Worm (Caenorhabditis elegans): ENCODE measurements around the gene sri-36.
"Not testable (repeated sequence)": the region's sequence is repeated elsewhere in the genome, so short reads cannot be mapped to it uniquely, and the experiment has no call there.

sri-36 gene

DNA sequence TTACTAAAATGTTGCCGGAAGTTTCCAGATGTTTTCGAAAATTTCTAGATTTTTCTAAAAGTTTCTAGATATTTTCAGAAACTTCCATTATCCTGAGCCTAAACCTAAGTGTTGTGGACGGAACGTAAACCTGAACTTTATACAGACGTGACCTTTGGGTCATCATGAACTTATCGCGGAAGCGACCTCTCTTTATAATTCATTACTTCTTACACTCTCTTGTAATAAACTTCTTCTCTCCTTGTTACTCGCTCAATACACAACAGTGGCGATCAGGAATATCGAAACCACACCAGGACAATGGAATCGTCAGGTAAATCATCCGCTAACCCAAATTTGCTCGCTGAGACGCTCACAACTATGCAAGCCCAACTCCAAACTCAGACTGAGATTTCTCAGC lies 31.7 kb downstream of the sri-36 start, which contains the start of gene K02F6.1:
TSS of gene K02F6.1 (plus strand) at position 301 of the 400 bp plus-strand sequence.
- not testable (repeated sequence) for TF ChIP-seq lsy-2 (tag; optimal IDR thresholded peaks at IDR 0.05); nhr-28 (tag; optimal IDR thresholded peaks at IDR 0.05); unc-120 (tag; optimal IDR thresholded peaks at IDR 0.05; ENCODE audit: poor library complexity, severe bottlenecking)

DNA sequence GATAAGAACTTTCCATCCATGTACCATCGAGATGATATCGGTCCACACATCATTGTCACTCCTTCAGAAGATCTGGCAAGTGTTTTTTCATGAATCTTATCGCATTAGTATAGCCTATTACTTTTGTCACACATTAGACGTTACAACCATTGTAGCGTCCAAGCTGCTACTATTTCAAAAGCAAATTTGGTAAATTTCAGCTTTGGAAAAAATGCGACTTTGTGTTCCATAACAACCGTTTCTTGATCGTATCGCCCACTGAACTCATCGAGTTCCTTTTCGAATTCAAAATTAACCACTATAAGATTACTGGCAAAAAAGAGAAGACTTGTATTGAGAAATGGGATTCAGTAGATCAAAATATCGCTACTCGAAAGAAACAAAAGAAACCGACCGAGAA lies 32.4 kb downstream of the sri-36 start:
- TF ChIP-seq mep-1 (tag; optimal IDR thresholded peaks at IDR 0.05) (no peak), unc-39 (tag; optimal IDR thresholded peaks at IDR 0.05) (no peak), zip-8 (tag; optimal IDR thresholded peaks at IDR 0.05) (no peak), lin-32 (GFP tag; optimal IDR thresholded peaks at IDR 0.05) (no peak), nhr-76 (tag; optimal IDR thresholded peaks at IDR 0.05) (no peak), ceh-83 (GFP tag; optimal IDR thresholded peaks at IDR 0.05) (no peak), tbx-8 (GFP tag; optimal IDR thresholded peaks at IDR 0.05) (no peak), flh-1 (GFP tag; optimal IDR thresholded peaks at IDR 0.05) (no peak), hlh-1 (tag; optimal IDR thresholded peaks at IDR 0.05) (no peak), bed-3 (GFP tag; optimal IDR thresholded peaks at IDR 0.05) (no peak), ztf-11 (tag; optimal IDR thresholded peaks at IDR 0.05) (no peak), ceh-39 (tag; optimal IDR thresholded peaks at IDR 0.05) (no peak), nhr-12 (tag; optimal IDR thresholded peaks at IDR 0.05) (no peak), sem-2 (GFP tag; optimal IDR thresholded peaks at IDR 0.05) (no peak), nhr-28 (tag; optimal IDR thresholded peaks at IDR 0.05) (no peak), drap-1 (GFP tag; optimal IDR thresholded peaks at IDR 0.05) (no peak), pha-4 (tag; optimal IDR thresholded peaks at IDR 0.05) (no peak), sptf-1 (tag; optimal IDR thresholded peaks at IDR 0.05) (no peak), elt-1 (tag; optimal IDR thresholded peaks at IDR 0.05; ENCODE audit: borderline replicate concordance, insufficient read depth) (no peak), ham-2 (GFP tag; optimal IDR thresholded peaks at IDR 0.05) (no peak)

DNA sequence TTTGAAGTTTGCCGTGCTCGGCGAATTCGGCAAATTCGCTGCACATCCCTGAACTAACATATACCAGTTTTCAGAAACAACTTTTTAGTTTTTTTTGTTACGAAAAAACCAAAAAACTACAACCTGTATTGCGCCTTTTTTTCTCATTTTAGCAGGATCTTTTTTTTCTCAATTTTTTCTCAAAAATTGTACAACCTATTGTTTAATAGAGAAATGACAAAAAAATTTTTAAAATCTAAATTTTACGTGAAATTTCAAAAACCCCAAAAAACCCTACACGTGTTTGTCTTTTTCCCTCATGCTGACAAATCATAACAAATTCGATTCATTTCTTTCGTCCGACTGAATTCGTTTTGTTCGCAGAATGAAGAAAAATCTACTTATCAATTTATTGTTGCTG lies 39.5 kb downstream of the sri-36 start, which contains the start of gene K02F6.3:
TSS of gene K02F6.3 (plus strand) at position 301 of the 400 bp plus-strand sequence.
- TF ChIP-seq sptf-1 (tag; optimal IDR thresholded peaks at IDR 0.05) (no peak), lin-13 (tag; optimal IDR thresholded peaks at IDR 0.05) (no peak), bed-3 (GFP tag; optimal IDR thresholded peaks at IDR 0.05) (no peak), blmp-1 (tag; optimal IDR thresholded peaks at IDR 0.05) (no peak), ceh-39 (tag; optimal IDR thresholded peaks at IDR 0.05) (no peak), pha-4 (tag; optimal IDR thresholded peaks at IDR 0.05) (no peak), flh-1 (GFP tag; optimal IDR thresholded peaks at IDR 0.05) (no peak)

DNA sequence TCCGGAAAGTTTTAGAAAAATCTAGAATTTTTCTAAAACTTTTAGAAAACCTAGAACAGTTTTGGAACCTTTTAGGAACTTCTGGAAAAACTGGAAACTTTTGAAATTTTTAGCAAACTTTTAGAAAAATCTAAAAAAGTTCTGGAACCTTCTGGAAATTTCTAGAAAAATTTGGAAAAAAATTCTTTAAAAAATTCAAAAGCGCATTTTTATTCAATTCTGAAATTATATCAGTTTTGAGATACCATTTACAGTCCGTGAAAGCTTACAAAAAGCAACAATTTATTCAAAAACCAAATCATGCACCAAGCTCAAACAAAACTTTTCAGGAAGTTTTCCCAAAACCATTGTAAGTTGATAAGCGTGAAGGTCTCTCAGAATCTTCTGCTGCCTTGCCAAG lies 47.2 kb downstream of the sri-36 start, which contains the start of gene K02F6.4:
TSS of gene K02F6.4 (plus strand) at position 301 of the 400 bp plus-strand sequence.
- TF ChIP-seq ces-1 (GFP tag; optimal IDR thresholded peaks at IDR 0.05) (no peak), lsy-2 (tag; optimal IDR thresholded peaks at IDR 0.05) (no peak), elt-3 (tag; optimal IDR thresholded peaks at IDR 0.05) (no peak), mep-1 (tag; optimal IDR thresholded peaks at IDR 0.05) (no peak)

DNA sequence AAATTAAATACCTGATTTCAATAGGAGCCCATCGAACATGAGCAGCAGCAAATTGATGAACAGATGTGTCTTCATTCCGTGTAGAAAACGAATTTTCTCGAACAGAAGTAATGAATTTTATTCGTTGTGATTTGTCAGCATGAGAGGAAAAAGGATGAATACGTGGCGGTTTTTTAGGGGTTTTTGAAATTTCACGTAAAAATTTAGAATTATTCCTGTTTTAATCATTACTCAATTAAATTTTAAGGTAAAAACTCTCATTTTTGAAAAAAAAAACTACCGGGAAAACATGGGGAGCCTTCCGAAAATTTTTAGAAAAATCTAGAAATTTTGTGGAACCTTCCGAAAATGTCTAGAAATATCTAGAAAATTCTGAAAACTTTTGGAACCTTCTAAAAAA lies 47.6 kb downstream of the sri-36 start, which contains the start of gene K02F6.7:
TSS of gene K02F6.7 (minus strand) at position 101 of the 400 bp plus-strand sequence.
- no peak for TF ChIP-seq drap-1 (GFP tag; optimal IDR thresholded peaks at IDR 0.05)
- no peak for TF ChIP-seq hlh-1 (tag; optimal IDR thresholded peaks at IDR 0.05)
- TF ChIP-seq nhr-28 (tag; optimal IDR thresholded peaks at IDR 0.05) = no peak
- TF ChIP-seq nhr-12 (tag; optimal IDR thresholded peaks at IDR 0.05) = no peak
- TF ChIP-seq nhr-237 (tag; optimal IDR thresholded peaks at IDR 0.05) = no peak
- no peak for TF ChIP-seq lin-32 (GFP tag; optimal IDR thresholded peaks at IDR 0.05)
- no peak for TF ChIP-seq nhr-2 (tag; optimal IDR thresholded peaks at IDR 0.05)
- TF ChIP-seq zip-8 (tag; optimal IDR thresholded peaks at IDR 0.05) = no peak
- TF ChIP-seq mls-2 (tag; optimal IDR thresholded peaks at IDR 0.05) = no peak
- TF ChIP-seq ceh-43 (GFP tag; optimal IDR thresholded peaks at IDR 0.05) = no peak
- no peak for TF ChIP-seq blmp-1 (tag; optimal IDR thresholded peaks at IDR 0.05)
- no peak for TF ChIP-seq snpc-4 (tag; optimal IDR thresholded peaks at IDR 0.05)
- TF ChIP-seq M03D4.4 (tag; optimal IDR thresholded peaks at IDR 0.05) = no peak

Measured in whole organism, mixed stage, embryonic.